Fruit fly (Drosophila melanogaster) whole organism: ENCODE data around the gene CG5506.

Experiments used
- CG8478 ChIP-seq: fragments of >200 bp; optimal IDR thresholded peaks from 2 replicates; lab custom pipeline; 2018; ENCODE audit warnings: inconsistent platforms
- Dll ChIP-seq: fragments of >200 bp; optimal IDR thresholded peaks from 2 replicates; lab custom pipeline; 2017
- EcR ChIP-seq, 2 experiments: fragments of >200 bp; optimal IDR thresholded peaks; 2 replicates each; lab custom pipeline; 2017; ENCODE audit warnings: missing biosample characterization in 2 of 2, missing genetic modification characterization in 2 of 2, missing genetic modification reagents in 2 of 2
- pan ChIP-seq: fragments of >200 bp; optimal IDR thresholded peaks from 2 replicates; lab custom pipeline; 2017
- psq ChIP-seq: fragments of >200 bp; optimal IDR thresholded peaks from 2 replicates; lab custom pipeline; 2017
- usp ChIP-seq: fragments of >200 bp; optimal IDR thresholded peaks from 2 replicates; lab custom pipeline; 2017; ENCODE audit warnings: missing biosample characterization, missing genetic modification characterization, mixed read lengths

CG5506 gene

dm6 chr3L:17917687-17918434, 33.7 kb upstream of the CG5506 start:
- no peak for TF ChIP-seq pan (lab: Kevin White, UChicago)
- no peak for TF ChIP-seq Dll (lab: Kevin White, UChicago)
- TF ChIP-seq psq = no peak
- no peak for TF ChIP-seq CG8478 (lab: Kevin White, UChicago)
- TF ChIP-seq EcR (GFP tag; optimal IDR thresholded peaks at IDR 0.05; lab: Kevin White, UChicago) = no peak

- no peak for TF ChIP-seq usp (GFP tag; lab: Kevin White, UChicago)
- no peak for TF ChIP-seq pan (lab: Kevin White, UChicago)
- TF ChIP-seq Dll (lab: Kevin White, UChicago) = no peak
- TF ChIP-seq CG8478 (lab: Kevin White, UChicago) = no peak
- no peak for TF ChIP-seq EcR (GFP tag; optimal IDR thresholded peaks at IDR 0.05; lab: Kevin White, UChicago)
- TF ChIP-seq psq = no peak
Measured at dm6 chr3L:17915792-17916540, 31.8 kb upstream of the CG5506 start.

dm6 chr3L:17913966-17914540, 29.9 kb upstream of the CG5506 start:
- TF ChIP-seq usp (GFP tag; lab: Kevin White, UChicago) (no peak), pan (lab: Kevin White, UChicago) (no peak), CG8478 (lab: Kevin White, UChicago) (no peak), EcR (GFP tag; optimal IDR thresholded peaks at IDR 0.05; lab: Kevin White, UChicago) (no peak), psq (no peak), Dll (lab: Kevin White, UChicago) (no peak)

dm6 chr3L:17912972-17913763, 29.0 kb upstream of the CG5506 start:
- TF ChIP-seq Dll (lab: Kevin White, UChicago) = no peak
- peak in 1 of 2 experiments; percentile 39 for TF ChIP-seq EcR (GFP tag; optimal IDR thresholded peaks at IDR 0.05; lab: Kevin White, UChicago)

dm6 chr3L:17912448-17912847, 28.3 kb upstream of the CG5506 start, which contains the start of gene CG5290:
CG5290 (minus strand) TSS chr3L:17912565.
- TF ChIP-seq CG8478 (lab: Kevin White, UChicago) = no peak
- TF ChIP-seq psq = no peak
- no peak for TF ChIP-seq EcR (GFP tag; optimal IDR thresholded peaks at IDR 0.05; lab: Kevin White, UChicago)
- no peak for TF ChIP-seq pan (lab: Kevin White, UChicago)
- no peak for TF ChIP-seq usp (GFP tag; lab: Kevin White, UChicago)
- TF ChIP-seq Dll (lab: Kevin White, UChicago) = no peak

- TF ChIP-seq usp (GFP tag; lab: Kevin White, UChicago) = no peak
- TF ChIP-seq EcR (GFP tag; optimal IDR thresholded peaks at IDR 0.05; lab: Kevin White, UChicago) = no peak
- TF ChIP-seq CG8478 (lab: Kevin White, UChicago) = no peak
- TF ChIP-seq Dll (lab: Kevin White, UChicago) = no peak
- no peak for TF ChIP-seq pan (lab: Kevin White, UChicago)
- no peak for TF ChIP-seq psq
Measured at dm6 chr3L:17907609-17908160, 23.5 kb upstream of the CG5506 start, which contains the start of the genes Prestin and Wdr92. Prestin (minus strand) TSS chr3L:17907812. Wdr92 (plus strand) TSS chr3L:17908143.

dm6 chr3L:17905761-17906160, 21.6 kb upstream of the CG5506 start:
- no peak for TF ChIP-seq Dll (lab: Kevin White, UChicago)
- TF ChIP-seq EcR (GFP tag; optimal IDR thresholded peaks at IDR 0.05; lab: Kevin White, UChicago) = no peak
- no peak for TF ChIP-seq pan (lab: Kevin White, UChicago)
- no peak for TF ChIP-seq usp (GFP tag; lab: Kevin White, UChicago)
- no peak for TF ChIP-seq psq
- no peak for TF ChIP-seq CG8478 (lab: Kevin White, UChicago)

- TF ChIP-seq pan (lab: Kevin White, UChicago) = no peak
- TF ChIP-seq Dll (lab: Kevin White, UChicago) = no peak
- no peak for TF ChIP-seq EcR (GFP tag; optimal IDR thresholded peaks at IDR 0.05; lab: Kevin White, UChicago)
- TF ChIP-seq usp (GFP tag; lab: Kevin White, UChicago) = no peak
- no peak for TF ChIP-seq CG8478 (lab: Kevin White, UChicago)
- no peak for TF ChIP-seq psq
Measured at dm6 chr3L:17904593-17904992, 20.4 kb upstream of the CG5506 start.

dm6 chr3L:17903813-17904416, 19.7 kb upstream of the CG5506 start:
- TF ChIP-seq pan (lab: Kevin White, UChicago) (no peak), CG8478 (lab: Kevin White, UChicago) (no peak), EcR (GFP tag; optimal IDR thresholded peaks at IDR 0.05; lab: Kevin White, UChicago) (no peak), usp (GFP tag; lab: Kevin White, UChicago) (no peak), Dll (lab: Kevin White, UChicago) (no peak)

- TF ChIP-seq psq (no peak), EcR (GFP tag; optimal IDR thresholded peaks at IDR 0.05; lab: Kevin White, UChicago) (no peak), Dll (lab: Kevin White, UChicago) (no peak), usp (GFP tag; lab: Kevin White, UChicago) (no peak), pan (lab: Kevin White, UChicago) (no peak), CG8478 (lab: Kevin White, UChicago) (no peak)
Measured at dm6 chr3L:17902621-17903020, 18.4 kb upstream of the CG5506 start.
